Worm (Caenorhabditis elegans) whole organism, late embryonic: ENCODE results near the gene taf-10.

Experiments
- ama-1 ChIP-seq: fragments of 150-350 bp; optimal IDR thresholded peaks from 2 replicates; lab custom pipeline; 2014
- ceh-24 ChIP-seq: sonication (generic microtip); optimal IDR thresholded peaks from 2 replicates; lab custom pipeline; 2016; ENCODE audit warnings: mild to moderate bottlenecking, missing genetic modification characterization, missing compliant biosample characterization
- ets-4 ChIP-seq: sonication (generic microtip); optimal IDR thresholded peaks from 2 replicates; lab custom pipeline; 2016; ENCODE audit warnings: missing genetic modification characterization, missing compliant biosample characterization
- fkh-10 ChIP-seq: fragments of 150-350 bp; optimal IDR thresholded peaks from 2 replicates; lab custom pipeline; 2014; ENCODE audit warnings: missing biosample characterization, missing genetic modification reagents, missing genetic modification characterization
- nhr-11 ChIP-seq: fragments of 150-350 bp; optimal IDR thresholded peaks from 2 replicates; lab custom pipeline; 2014; ENCODE audit warnings: missing biosample characterization, missing genetic modification characterization
- pha-2 ChIP-seq: sonication (generic microtip); optimal IDR thresholded peaks from 2 replicates; lab custom pipeline; 2017; ENCODE audit warnings: mild to moderate bottlenecking, missing genetic modification characterization, missing compliant biosample characterization
- pha-4 ChIP-seq: fragments of 150-350 bp; optimal IDR thresholded peaks from 2 replicates; lab custom pipeline; 2018; ENCODE audit warnings: missing biosample characterization, missing genetic modification reagents, missing genetic modification characterization
- pqm-1 ChIP-seq: sonication (generic microtip); optimal IDR thresholded peaks from 2 replicates; lab custom pipeline; 2016; ENCODE audit warnings: missing genetic modification characterization, missing compliant biosample characterization
- rnt-1 ChIP-seq: sonication (generic microtip); optimal IDR thresholded peaks from 2 replicates; lab custom pipeline; 2016; ENCODE audit warnings: missing genetic modification characterization, missing compliant biosample characterization
- unc-86 ChIP-seq: sonication (generic microtip); optimal IDR thresholded peaks from 2 replicates; lab custom pipeline; 2016; ENCODE audit warnings: missing genetic modification characterization, missing compliant biosample characterization

ce11 chrV:4687944-4688505 is 1.1 kb downstream of the taf-10 start, which contains the start of gene K03B4.2:
- no peak for TF ChIP-seq rnt-1 (tag; lab: Kevin White, UChicago)
- TF ChIP-seq pha-4 (tag; lab: Kevin White, UChicago): no peak
- no peak for TF ChIP-seq ceh-24 (tag; lab: Kevin White, UChicago)
- no peak for TF ChIP-seq ama-1 (lab: Kevin White, UChicago)
- no peak for TF ChIP-seq pqm-1 (tag; lab: Kevin White, UChicago)
- no peak for TF ChIP-seq unc-86
- TF ChIP-seq ets-4 (tag; lab: Kevin White, UChicago): no peak
- TF ChIP-seq pha-2 (tag; lab: Kevin White, UChicago): no peak
- no peak for TF ChIP-seq nhr-11 (tag; lab: Kevin White, UChicago)
- no peak for TF ChIP-seq fkh-10 (GFP tag; lab: Kevin White, UChicago)
